Fruit fly (Drosophila melanogaster) whole organism: ENCODE results near the gene Atg18b.

Experiments
- CG8478 ChIP-seq: fragments of >200 bp; optimal IDR thresholded peaks from 2 replicates; lab custom pipeline; 2018; ENCODE audit warnings: inconsistent platforms
- EcR ChIP-seq, 2 experiments: fragments of >200 bp; optimal IDR thresholded peaks; 2 replicates each; lab custom pipeline; 2017; ENCODE audit warnings: missing biosample characterization in 2 of 2, missing genetic modification characterization in 2 of 2, missing genetic modification reagents in 2 of 2
- pan ChIP-seq: fragments of >200 bp; optimal IDR thresholded peaks from 2 replicates; lab custom pipeline; 2017
- psq ChIP-seq: fragments of >200 bp; optimal IDR thresholded peaks from 2 replicates; lab custom pipeline; 2017
- usp ChIP-seq: fragments of >200 bp; optimal IDR thresholded peaks from 2 replicates; lab custom pipeline; 2017; ENCODE audit warnings: missing biosample characterization, missing genetic modification characterization, mixed read lengths

DNA sequence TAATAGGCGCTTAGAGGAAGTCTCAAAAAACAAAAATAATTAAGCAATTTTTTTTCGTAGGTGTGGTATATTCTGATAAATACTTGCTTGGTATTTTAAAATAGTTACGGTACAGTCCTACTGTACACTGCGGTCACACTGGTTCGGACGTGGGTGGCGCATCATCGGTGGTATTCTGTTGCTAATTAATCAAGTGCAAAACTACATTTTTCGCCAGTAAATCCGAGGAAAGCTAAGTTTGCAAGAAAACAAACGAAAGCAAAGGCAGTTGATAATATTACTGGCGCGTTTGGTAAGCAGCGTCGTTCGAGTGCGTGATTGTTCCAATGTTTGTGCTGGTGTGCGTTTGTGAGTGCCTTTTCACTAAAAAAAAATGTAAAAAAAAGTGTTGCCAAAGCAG is 42.5 kb upstream of the Atg18b start, which contains the start of gene CG8671:
- TF ChIP-seq psq (lab: Kevin White, UChicago) = no peak
- no peak for TF ChIP-seq usp (GFP tag; lab: Kevin White, UChicago)
- no peak for TF ChIP-seq EcR (GFP tag; optimal IDR thresholded peaks at IDR 0.05; lab: Kevin White, UChicago)
- no peak for TF ChIP-seq CG8478 (lab: Kevin White, UChicago)
- TF ChIP-seq pan (lab: Kevin White, UChicago) = no peak
